Worm (Caenorhabditis elegans) whole organism, L1 larva: ENCODE data around the gene col-140.

Experiments
- C04F5.9 ChIP-seq: sonication (generic microtip); optimal IDR thresholded peaks from 2 replicates; lab custom pipeline; 2016; ENCODE audit warnings: missing genetic modification characterization, missing compliant biosample characterization
- C34B4.2 ChIP-seq: sonication (generic microtip); optimal IDR thresholded peaks from 2 replicates; lab custom pipeline; 2017; ENCODE audit warnings: mild to moderate bottlenecking, missing genetic modification characterization, missing compliant biosample characterization
- F16B12.6 ChIP-seq: fragments of 150-350 bp; optimal IDR thresholded peaks from 2 replicates; lab custom pipeline; 2014; ENCODE audit warnings: missing biosample characterization, missing genetic modification characterization
- Y116A8C.19 ChIP-seq: sonication (generic microtip); optimal IDR thresholded peaks from 2 replicates; lab custom pipeline; 2016; ENCODE audit warnings: missing compliant biosample characterization, missing genetic modification characterization, borderline replicate concordance
- alr-1 ChIP-seq: fragments of 200-800 bp; sonication (Bioruptor generic); optimal IDR thresholded peaks from 2 replicates; lab custom pipeline; 2018; ENCODE audit warnings: borderline replicate concordance, mild to moderate bottlenecking, missing genetic modification characterization, missing compliant biosample characterization
- ama-1 ChIP-seq: fragments of 150-350 bp; optimal IDR thresholded peaks from 2 replicates; lab custom pipeline; 2014
- ceh-88 ChIP-seq: fragments of 200-800 bp; sonication (Bioruptor generic); IDR thresholded peaks from 2 replicates; pipeline ENCODE4 v1.3.6; 2022; ENCODE audit warnings: missing genetic modification characterization, missing compliant biosample characterization
- dpl-1 ChIP-seq, 3 experiments: fragments of 150-350 bp in 2 of 3; sonication (generic microtip) in 1 of 3; optimal IDR thresholded peaks; 2 replicates each; lab custom pipeline; 2014 to 2017; ENCODE audit warnings: missing biosample characterization in 3 of 3, missing genetic modification characterization in 3 of 3, missing genetic modification reagents in 3 of 3
- efl-1 ChIP-seq, 4 experiments: fragments of 150-350 bp; optimal IDR thresholded peaks in 3 of 4; peaks in 1 of 4; 1 replicate in 1 of 4; 2 replicates in 3 of 4; lab custom pipeline; 2014; ENCODE audit warnings: missing biosample characterization in 2 of 4, missing genetic modification characterization in 2 of 4, missing genetic modification reagents in 2 of 4
- elt-2 ChIP-seq: sonication (generic microtip); optimal IDR thresholded peaks from 2 replicates; lab custom pipeline; 2016; ENCODE audit warnings: missing genetic modification characterization, mild to moderate bottlenecking, inconsistent platforms, missing compliant biosample characterization, missing genetic modification reagents
- fkh-4 ChIP-seq: sonication (generic microtip); optimal IDR thresholded peaks from 2 replicates; lab custom pipeline; 2016; ENCODE audit warnings: missing compliant biosample characterization, missing genetic modification characterization, borderline replicate concordance
- grh-1 ChIP-seq: fragments of 200-800 bp; sonication (Bioruptor generic); IDR thresholded peaks from 2 replicates; pipeline ENCODE4 v1.3.6; 2022; ENCODE audit warnings: missing genetic modification reagents, missing genetic modification characterization, missing compliant biosample characterization
- irx-1 ChIP-seq: sonication (generic microtip); optimal IDR thresholded peaks from 2 replicates; lab custom pipeline; 2016; ENCODE audit warnings: missing genetic modification characterization, missing compliant biosample characterization
- isw-1 ChIP-seq: fragments of 200-800 bp; sonication (Bioruptor generic); IDR thresholded peaks from 2 replicates; pipeline ENCODE4 v1.3.6; 2022; ENCODE audit warnings: missing genetic modification characterization, missing compliant biosample characterization
- mab-9 ChIP-seq: fragments of 200-800 bp; sonication (Bioruptor generic); IDR thresholded peaks from 2 replicates; pipeline ENCODE4 v1.3.6; 2022; ENCODE audit warnings: missing genetic modification reagents, missing genetic modification characterization, missing compliant biosample characterization
- mdl-1 ChIP-seq, 2 experiments: fragments of 150-350 bp; optimal IDR thresholded peaks; 2 replicates each; lab custom pipeline; 2014 to 2017; ENCODE audit warnings: missing biosample characterization in 2 of 2, missing genetic modification characterization in 2 of 2, inconsistent platforms in 1 of 2
- mef-2 ChIP-seq: fragments of 150-350 bp; optimal IDR thresholded peaks from 2 replicates; lab custom pipeline; 2014; ENCODE audit warnings: missing biosample characterization, missing genetic modification characterization
- nhr-19 ChIP-seq: fragments of 200-800 bp; sonication (Bioruptor generic); conservative IDR thresholded peaks from 2 replicates; pipeline ENCODE4 v1.3.6; 2022; ENCODE audit warnings: missing genetic modification characterization, missing compliant biosample characterization
- nhr-237 ChIP-seq: fragments of 150-350 bp; optimal IDR thresholded peaks from 2 replicates; lab custom pipeline; 2014; ENCODE audit warnings: missing biosample characterization, missing genetic modification characterization
- nhr-76 ChIP-seq: sonication (generic microtip); optimal IDR thresholded peaks from 2 replicates; lab custom pipeline; 2017; ENCODE audit warnings: missing biosample characterization, missing genetic modification characterization
- nhr-85 ChIP-seq: sonication (generic microtip); peaks from one replicate; lab custom pipeline; 2016; ENCODE audit warnings: missing genetic modification characterization, inconsistent platforms, missing compliant biosample characterization
- pax-3 ChIP-seq: fragments of 200-800 bp; sonication (Bioruptor generic); optimal IDR thresholded peaks from 2 replicates; lab custom pipeline; 2018; ENCODE audit warnings: mild to moderate bottlenecking, missing genetic modification characterization, moderate library complexity, missing compliant biosample characterization
- pqm-1 ChIP-seq: sonication (generic microtip); optimal IDR thresholded peaks from 3 replicates; lab custom pipeline; 2017; ENCODE audit warnings: missing biosample characterization, missing genetic modification characterization
- snu-23 ChIP-seq: sonication (generic microtip); optimal IDR thresholded peaks from 2 replicates; lab custom pipeline; 2016; ENCODE audit warnings: missing genetic modification characterization, missing compliant biosample characterization
- sox-4 ChIP-seq: sonication (generic microtip); optimal IDR thresholded peaks from 2 replicates; lab custom pipeline; 2016; ENCODE audit warnings: missing genetic modification characterization, missing compliant biosample characterization
- swsn-7 ChIP-seq: sonication (generic microtip); optimal IDR thresholded peaks from 2 replicates; lab custom pipeline; 2016; ENCODE audit warnings: missing genetic modification characterization, missing compliant biosample characterization
- tbx-2 ChIP-seq: sonication (generic microtip); optimal IDR thresholded peaks from 2 replicates; lab custom pipeline; 2016; ENCODE audit warnings: missing genetic modification characterization, missing compliant biosample characterization
- tlp-1 ChIP-seq: fragments of 150-350 bp; optimal IDR thresholded peaks from 2 replicates; lab custom pipeline; 2014; ENCODE audit warnings: missing biosample characterization, missing genetic modification characterization
- unc-130 ChIP-seq: fragments of 150-350 bp; optimal IDR thresholded peaks from 2 replicates; lab custom pipeline; 2017; ENCODE audit warnings: missing biosample characterization, missing genetic modification characterization, inconsistent platforms
- unc-30 ChIP-seq: sonication (generic microtip); optimal IDR thresholded peaks from 2 replicates; lab custom pipeline; 2017; ENCODE audit warnings: missing biosample characterization, missing genetic modification characterization
- unc-62 ChIP-seq: fragments of 150-350 bp; optimal IDR thresholded peaks from 2 replicates; lab custom pipeline; 2014; ENCODE audit warnings: missing biosample characterization, missing genetic modification reagents, missing genetic modification characterization
- ztf-11 ChIP-seq, 2 experiments: sonication (generic microtip); optimal IDR thresholded peaks; 2 replicates each; lab custom pipeline; 2016 to 2017; ENCODE audit warnings: missing genetic modification characterization in 2 of 2, missing biosample characterization in 1 of 2, missing compliant biosample characterization in 1 of 2

col-140 gene

DNA sequence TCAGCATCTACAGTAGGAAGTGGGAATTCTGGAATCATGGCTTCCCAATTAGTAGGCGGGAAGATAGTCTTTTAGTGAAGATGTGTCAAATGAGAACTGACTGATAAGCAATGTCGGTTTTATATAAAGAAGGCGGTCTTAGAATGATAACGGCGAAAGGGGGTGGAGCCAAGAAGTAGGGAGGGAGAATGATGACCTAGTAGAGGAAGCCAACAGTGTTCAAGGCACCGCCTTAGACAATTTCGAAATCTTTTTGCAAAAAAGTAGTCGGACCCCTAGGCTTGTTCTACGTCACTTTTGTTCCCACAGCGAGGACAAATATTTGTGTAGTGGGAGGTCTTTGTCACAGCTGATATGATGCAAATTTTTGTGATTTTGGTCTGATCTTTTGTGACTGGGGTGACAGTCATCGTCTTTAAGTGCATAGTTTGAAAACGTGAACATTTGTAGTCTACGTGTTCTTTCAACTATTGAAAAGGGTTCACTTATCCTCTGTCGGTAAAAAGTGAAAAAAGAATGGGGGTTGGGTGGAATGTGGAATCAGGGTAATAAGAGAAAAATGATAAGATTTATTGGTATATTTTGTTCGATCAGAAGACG lies 23.5 kb downstream of the col-140 start, which contains the start of gene ZC250.4 (continued):
- no peak for TF ChIP-seq pax-3 (tag; lab: Kevin White, UChicago)
- TF ChIP-seq ceh-88 (GFP tag; lab: Robert Waterston, UW) = no peak
- no peak for TF ChIP-seq mab-9 (GFP tag; lab: Robert Waterston, UW)
- TF ChIP-seq ama-1 (lab: Kevin White, UChicago) = no peak
- peak; percentile 8 for TF ChIP-seq pqm-1 (tag; lab: Kevin White, UChicago)
- TF ChIP-seq C04F5.9 (tag; lab: Kevin White, UChicago) = no peak
- peak; percentile 7 for TF ChIP-seq elt-2 (tag; lab: Kevin White, UChicago)
- no peak for TF ChIP-seq sox-4 (tag; lab: Kevin White, UChicago)
- TF ChIP-seq nhr-85 (tag; lab: Kevin White, UChicago) = peak; percentile 48
- TF ChIP-seq mdl-1 (tag; optimal IDR thresholded peaks at IDR 0.05; lab: Kevin White, UChicago) = no peak

DNA sequence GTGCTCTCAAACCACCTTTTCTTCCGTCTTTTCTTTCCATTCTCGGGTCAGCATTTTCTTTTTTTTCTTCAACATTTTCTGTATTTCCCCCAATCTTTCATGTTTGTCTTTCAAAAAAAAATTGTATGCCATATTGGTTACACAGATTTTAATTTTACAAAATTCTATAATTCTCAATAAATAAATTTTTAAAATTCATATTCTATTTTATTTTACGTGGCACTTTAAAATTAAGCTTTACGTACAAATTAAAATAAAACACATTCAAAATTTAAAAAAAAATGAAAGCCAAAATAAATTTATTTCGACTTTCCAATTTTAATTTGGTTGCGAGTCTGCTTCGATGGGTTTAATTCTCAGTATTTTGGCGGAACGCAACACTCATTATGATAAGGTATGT lies 31.2 kb downstream of the col-140 start, which contains the start of gene ZC250.5:
Gene ZC250.5, plus strand, starts transcription at position 301 of the 400 bp plus-strand sequence.
- no peak for TF ChIP-seq isw-1 (GFP tag; lab: Robert Waterston, UW)
- TF ChIP-seq tbx-2 (tag; lab: Kevin White, UChicago) = no peak
- no peak for TF ChIP-seq unc-30 (tag; lab: Kevin White, UChicago)
- no peak for TF ChIP-seq C04F5.9 (tag; lab: Kevin White, UChicago)
- TF ChIP-seq C34B4.2 (tag; lab: Kevin White, UChicago) = no peak
- TF ChIP-seq grh-1 (GFP tag; lab: Robert Waterston, UW) = no peak
- no peak for TF ChIP-seq ztf-11 (tag; optimal IDR thresholded peaks at IDR 0.05; lab: Kevin White, UChicago)
- TF ChIP-seq nhr-237 (tag; lab: Kevin White, UChicago) = no peak
- TF ChIP-seq mef-2 (tag; lab: Kevin White, UChicago) = no peak
- no peak for TF ChIP-seq mab-9 (GFP tag; lab: Robert Waterston, UW)
- TF ChIP-seq pqm-1 (tag; lab: Kevin White, UChicago) = no peak
- no peak for TF ChIP-seq fkh-4 (tag; lab: Kevin White, UChicago)
- no peak for TF ChIP-seq irx-1 (tag; lab: Kevin White, UChicago)

DNA sequence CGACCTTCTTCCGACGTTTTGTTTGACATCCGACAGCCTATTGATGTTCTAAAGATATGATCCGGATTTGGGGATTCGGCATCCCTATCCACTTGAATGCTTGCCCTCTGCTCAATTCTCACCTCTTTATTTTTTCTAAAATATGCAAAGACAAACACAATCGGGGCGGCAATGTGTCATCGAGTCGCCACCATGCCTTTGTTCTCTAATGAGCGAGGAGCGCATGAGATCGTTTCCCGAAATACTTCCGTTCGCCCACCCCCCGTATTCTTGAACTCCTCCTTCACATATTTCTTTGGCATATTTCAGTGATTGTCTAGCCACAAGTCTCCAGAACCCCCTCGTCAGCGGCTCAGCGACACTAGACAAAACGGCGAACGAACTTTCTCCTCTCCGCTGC lies 37.3 kb downstream of the col-140 start, which contains the start of gene cyn-17:
Gene cyn-17, plus strand, starts transcription at position 301 of the 400 bp plus-strand sequence.
- no peak for TF ChIP-seq unc-130
- TF ChIP-seq ceh-88 (GFP tag; lab: Robert Waterston, UW) = no peak
- no peak for TF ChIP-seq snu-23 (GFP tag; lab: Kevin White, UChicago)
- no peak for TF ChIP-seq efl-1 (optimal IDR thresholded peaks at IDR 0.05; lab: Kevin White, UChicago)
- TF ChIP-seq efl-1 (GFP tag; optimal IDR thresholded peaks at IDR 0.05 in 1 of 2; lab: Kevin White, UChicago) = peak in 1 of 2 experiments; percentile 89
- TF ChIP-seq tlp-1 = no peak
- TF ChIP-seq dpl-1 (GFP tag; optimal IDR thresholded peaks at IDR 0.05; lab: Kevin White, UChicago) = no peak
- TF ChIP-seq mdl-1 (tag; optimal IDR thresholded peaks at IDR 0.05; lab: Kevin White, UChicago) = no peak

DNA sequence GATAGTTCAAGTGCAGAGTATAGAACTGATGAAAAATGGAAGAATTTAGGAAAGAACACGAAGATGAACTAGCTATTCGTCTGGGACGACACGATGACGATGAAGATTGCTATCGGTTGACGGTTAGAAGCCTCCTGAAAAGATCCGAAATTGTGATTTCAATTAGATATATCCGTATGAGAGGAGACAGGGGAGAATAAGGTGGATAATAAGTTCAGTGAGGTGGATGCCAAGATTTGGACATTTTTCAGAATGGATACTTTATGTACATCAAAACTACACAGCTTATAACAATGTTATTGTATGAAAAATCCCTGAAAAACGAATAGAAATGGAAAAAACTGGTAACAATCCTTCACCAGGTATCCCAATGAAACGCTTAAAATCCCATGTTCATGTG lies 38.5 kb downstream of the col-140 start, which contains the start of gene nstp-3:
Gene nstp-3, minus strand, starts transcription at position 101 of the 400 bp plus-strand sequence.
- TF ChIP-seq nhr-76 (tag; lab: Kevin White, UChicago) = no peak
- TF ChIP-seq alr-1 (tag; lab: Kevin White, UChicago) = no peak
- no peak for TF ChIP-seq C34B4.2 (tag; lab: Kevin White, UChicago)
- TF ChIP-seq elt-2 (tag; lab: Kevin White, UChicago) = no peak
- no peak for TF ChIP-seq F16B12.6 (tag; lab: Kevin White, UChicago)
- TF ChIP-seq Y116A8C.19 (tag; lab: Kevin White, UChicago) = no peak
- TF ChIP-seq swsn-7 (tag; lab: Kevin White, UChicago) = no peak
- no peak for TF ChIP-seq unc-62 (GFP tag; lab: Kevin White, UChicago)
- no peak for TF ChIP-seq nhr-19
- TF ChIP-seq efl-1 (optimal IDR thresholded peaks at IDR 0.05; lab: Kevin White, UChicago) = no peak
- no peak for TF ChIP-seq efl-1 (GFP tag; optimal IDR thresholded peaks at IDR 0.05 in 1 of 2; lab: Kevin White, UChicago)
